Worm (Caenorhabditis elegans) whole organism, L1 larva: ENCODE data around the gene fbxb-107.

Experiments
- C16A3.4 ChIP-seq: fragments of 150-350 bp; optimal IDR thresholded peaks from 2 replicates; lab custom pipeline; 2014; ENCODE audit warnings: missing biosample characterization, missing genetic modification characterization
- C34B4.2 ChIP-seq: sonication (generic microtip); optimal IDR thresholded peaks from 2 replicates; lab custom pipeline; 2017; ENCODE audit warnings: mild to moderate bottlenecking, missing genetic modification characterization, missing compliant biosample characterization
- F16B12.6 ChIP-seq: fragments of 150-350 bp; optimal IDR thresholded peaks from 2 replicates; lab custom pipeline; 2014; ENCODE audit warnings: missing biosample characterization, missing genetic modification characterization
- Y116A8C.19 ChIP-seq: sonication (generic microtip); optimal IDR thresholded peaks from 2 replicates; lab custom pipeline; 2016; ENCODE audit warnings: missing compliant biosample characterization, missing genetic modification characterization, borderline replicate concordance
- alr-1 ChIP-seq: fragments of 200-800 bp; sonication (Bioruptor generic); optimal IDR thresholded peaks from 2 replicates; lab custom pipeline; 2018; ENCODE audit warnings: borderline replicate concordance, mild to moderate bottlenecking, missing genetic modification characterization, missing compliant biosample characterization
- ama-1 ChIP-seq: fragments of 150-350 bp; optimal IDR thresholded peaks from 2 replicates; lab custom pipeline; 2014
- ceh-63 ChIP-seq: fragments of 200-800 bp; sonication (Bioruptor generic); optimal IDR thresholded peaks from 2 replicates; lab custom pipeline; 2018; ENCODE audit warnings: mild to moderate bottlenecking, missing genetic modification characterization, missing compliant biosample characterization
- ceh-90 ChIP-seq: sonication (generic microtip); optimal IDR thresholded peaks from 2 replicates; lab custom pipeline; 2016; ENCODE audit warnings: missing genetic modification characterization, missing compliant biosample characterization
- ces-1 ChIP-seq: fragments of 150-350 bp; optimal IDR thresholded peaks from 2 replicates; lab custom pipeline; 2014; ENCODE audit warnings: missing biosample characterization, missing genetic modification reagents, missing genetic modification characterization
- efl-1 ChIP-seq, 4 experiments: fragments of 150-350 bp; optimal IDR thresholded peaks in 3 of 4; peaks in 1 of 4; 1 replicate in 1 of 4; 2 replicates in 3 of 4; lab custom pipeline; 2014; ENCODE audit warnings: missing biosample characterization in 2 of 4, missing genetic modification characterization in 2 of 4, missing genetic modification reagents in 2 of 4
- efl-3 ChIP-seq: fragments of 200-800 bp; sonication (Bioruptor generic); optimal IDR thresholded peaks from 2 replicates; lab custom pipeline; 2018; ENCODE audit warnings: mild to moderate bottlenecking, missing genetic modification characterization, missing compliant biosample characterization
- egl-13 ChIP-seq: sonication (generic microtip); optimal IDR thresholded peaks from 2 replicates; lab custom pipeline; 2016; ENCODE audit warnings: missing genotype, missing genetic modification reagents, missing genetic modification characterization, missing compliant biosample characterization
- fkh-8 ChIP-seq: sonication (generic microtip); optimal IDR thresholded peaks from 2 replicates; lab custom pipeline; 2016; ENCODE audit warnings: mild to moderate bottlenecking, missing genetic modification characterization, missing compliant biosample characterization
- fos-1 ChIP-seq: fragments of 150-350 bp; optimal IDR thresholded peaks from 2 replicates; lab custom pipeline; 2014; ENCODE audit warnings: missing biosample characterization, missing genetic modification characterization
- hlh-17 ChIP-seq: fragments of 200-800 bp; sonication (Bioruptor generic); optimal IDR thresholded peaks from 2 replicates; lab custom pipeline; 2018; ENCODE audit warnings: missing genetic modification characterization, mild to moderate bottlenecking, missing compliant biosample characterization, moderate library complexity, borderline replicate concordance
- hlh-4 ChIP-seq: sonication (generic microtip); optimal IDR thresholded peaks from 2 replicates; lab custom pipeline; 2016; ENCODE audit warnings: mild to moderate bottlenecking, missing genetic modification characterization, missing compliant biosample characterization
- hpl-2 ChIP-seq: fragments of 150-350 bp; optimal IDR thresholded peaks from 2 replicates; lab custom pipeline; 2014; ENCODE audit warnings: missing biosample characterization, missing genetic modification reagents, missing genetic modification characterization
- irx-1 ChIP-seq: sonication (generic microtip); optimal IDR thresholded peaks from 2 replicates; lab custom pipeline; 2016; ENCODE audit warnings: missing genetic modification characterization, missing compliant biosample characterization
- lin-15B ChIP-seq: fragments of 150-350 bp; sonication (generic microtip); optimal IDR thresholded peaks from 3 replicates; lab custom pipeline; 2014; ENCODE audit warnings: missing biosample characterization, missing genetic modification characterization
- lin-39 ChIP-seq: fragments of 150-350 bp; optimal IDR thresholded peaks from 2 replicates; lab custom pipeline; 2014; ENCODE audit warnings: missing biosample characterization, missing genetic modification reagents, missing genetic modification characterization
- lir-3 ChIP-seq: sonication (generic microtip); optimal IDR thresholded peaks from 2 replicates; lab custom pipeline; 2016; ENCODE audit warnings: mild to moderate bottlenecking, missing genetic modification characterization, moderate library complexity, missing compliant biosample characterization; ENCODE audit not compliant: poor library complexity
- lsy-2 ChIP-seq, 2 experiments: fragments of 150-350 bp; optimal IDR thresholded peaks; 2 replicates each; lab custom pipeline; 2014; ENCODE audit warnings: missing biosample characterization in 2 of 2, missing genetic modification characterization in 2 of 2
- mef-2 ChIP-seq: fragments of 150-350 bp; optimal IDR thresholded peaks from 2 replicates; lab custom pipeline; 2014; ENCODE audit warnings: missing biosample characterization, missing genetic modification characterization
- mep-1 ChIP-seq: fragments of 150-350 bp; optimal IDR thresholded peaks from 2 replicates; lab custom pipeline; 2014; ENCODE audit warnings: missing biosample characterization, missing genetic modification characterization
- nhr-19 ChIP-seq: fragments of 200-800 bp; sonication (Bioruptor generic); conservative IDR thresholded peaks from 2 replicates; pipeline ENCODE4 v1.3.6; 2022; ENCODE audit warnings: missing genetic modification characterization, missing compliant biosample characterization
- nhr-47 ChIP-seq: sonication (generic microtip); optimal IDR thresholded peaks from 2 replicates; lab custom pipeline; 2016; ENCODE audit warnings: mild to moderate bottlenecking, missing genetic modification characterization, moderate library complexity, missing compliant biosample characterization
- nhr-84 ChIP-seq: sonication (generic microtip); optimal IDR thresholded peaks from 2 replicates; lab custom pipeline; 2017; ENCODE audit warnings: missing biosample characterization, missing genetic modification characterization
- pqm-1 ChIP-seq: sonication (generic microtip); optimal IDR thresholded peaks from 3 replicates; lab custom pipeline; 2017; ENCODE audit warnings: missing biosample characterization, missing genetic modification characterization
- rnt-1 ChIP-seq: sonication (generic microtip); optimal IDR thresholded peaks from 2 replicates; lab custom pipeline; 2016; ENCODE audit warnings: mild to moderate bottlenecking, missing genetic modification characterization, moderate library complexity, missing compliant biosample characterization
- sup-37 ChIP-seq: fragments of 200-800 bp; sonication (Bioruptor generic); optimal IDR thresholded peaks from 2 replicates; lab custom pipeline; 2018; ENCODE audit warnings: mild to moderate bottlenecking, missing genetic modification characterization, missing compliant biosample characterization
- tbx-2 ChIP-seq: sonication (generic microtip); optimal IDR thresholded peaks from 2 replicates; lab custom pipeline; 2016; ENCODE audit warnings: missing genetic modification characterization, missing compliant biosample characterization
- unc-130 ChIP-seq: fragments of 150-350 bp; optimal IDR thresholded peaks from 2 replicates; lab custom pipeline; 2017; ENCODE audit warnings: missing biosample characterization, missing genetic modification characterization, inconsistent platforms
- unc-62 ChIP-seq: fragments of 150-350 bp; optimal IDR thresholded peaks from 2 replicates; lab custom pipeline; 2014; ENCODE audit warnings: missing biosample characterization, missing genetic modification reagents, missing genetic modification characterization
- unc-86 ChIP-seq: sonication (generic microtip); optimal IDR thresholded peaks from 2 replicates; lab custom pipeline; 2016; ENCODE audit warnings: missing genetic modification characterization, missing compliant biosample characterization
- xbp-1 ChIP-seq: sonication (generic microtip); optimal IDR thresholded peaks from 2 replicates; lab custom pipeline; 2016; ENCODE audit warnings: missing genetic modification characterization, missing compliant biosample characterization
- zag-1 ChIP-seq: fragments of 150-350 bp; optimal IDR thresholded peaks from 2 replicates; lab custom pipeline; 2014; ENCODE audit warnings: missing biosample characterization, missing genetic modification characterization
- ztf-4 ChIP-seq: fragments of 150-350 bp; optimal IDR thresholded peaks from 2 replicates; lab custom pipeline; 2014; ENCODE audit warnings: missing biosample characterization, missing genetic modification characterization

The fbxb-107 gene

DNA sequence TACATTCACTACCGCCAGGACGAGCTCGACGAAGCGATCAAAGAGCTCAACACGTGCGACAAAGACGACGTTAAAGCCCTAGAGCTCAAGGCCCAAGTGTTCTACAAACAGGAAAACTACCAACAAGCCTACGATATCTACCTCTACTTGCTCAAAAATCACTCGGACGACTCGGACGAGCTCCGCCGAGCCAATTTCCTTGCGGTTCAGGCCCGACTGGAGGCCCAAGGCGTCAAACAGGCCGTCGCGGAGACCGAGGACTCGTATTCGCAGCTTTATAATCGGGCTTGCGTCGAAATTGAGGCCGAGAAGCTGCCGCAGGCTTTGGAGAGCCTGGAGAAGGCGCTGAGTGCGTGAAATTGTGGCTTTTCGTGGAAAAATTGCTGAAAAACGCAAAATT lies 29.3 kb downstream of the fbxb-107 start:
- no peak for TF ChIP-seq efl-3 (GFP tag; lab: Kevin White, UChicago)
- no peak for TF ChIP-seq fos-1 (tag; lab: Kevin White, UChicago)
- TF ChIP-seq nhr-84 (tag; lab: Kevin White, UChicago): no peak
- no peak for TF ChIP-seq alr-1

DNA sequence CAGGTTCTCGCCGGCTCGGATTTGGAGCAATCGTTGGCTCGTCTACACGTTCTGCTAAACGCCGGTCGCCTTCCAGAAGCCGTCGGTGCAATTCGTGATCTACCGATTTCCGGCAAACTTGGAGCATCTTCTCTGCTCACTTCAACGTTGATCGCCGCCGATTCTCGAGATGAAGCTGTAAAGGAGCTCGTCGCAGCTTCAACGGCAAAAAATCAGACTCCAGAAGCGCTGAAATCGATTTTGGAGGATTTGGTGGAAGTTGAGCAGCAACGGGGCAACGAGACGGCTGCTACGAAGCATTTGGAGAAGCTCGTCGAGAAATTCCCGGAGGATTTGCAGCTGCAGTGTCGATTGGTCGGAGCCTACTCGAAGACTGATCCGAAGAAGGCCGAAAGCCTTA lies 33.1 kb downstream of the fbxb-107 start:
- TF ChIP-seq lin-39 (tag; lab: Kevin White, UChicago) (no peak), lin-15B (tag; lab: Kevin White, UChicago) (no peak), hlh-17 (GFP tag; lab: Kevin White, UChicago) (no peak), ama-1 (lab: Kevin White, UChicago) (no peak), unc-130 (no peak), pqm-1 (no peak), F16B12.6 (no peak), sup-37 (no peak), rnt-1 (tag; lab: Kevin White, UChicago) (no peak), mep-1 (tag; lab: Kevin White, UChicago) (no peak), nhr-19 (GFP tag; lab: Robert Waterston, UW) (no peak), tbx-2 (no peak), ztf-4 (tag; lab: Kevin White, UChicago) (no peak), C34B4.2 (no peak), Y116A8C.19 (tag; lab: Kevin White, UChicago) (no peak), ceh-63 (GFP tag; lab: Kevin White, UChicago) (no peak), unc-62 (no peak), unc-86 (tag; lab: Kevin White, UChicago) (no peak), nhr-47 (no peak), efl-3 (GFP tag; lab: Kevin White, UChicago) (no peak)

ce11 chrII:2795413-2795812 lies 36.8 kb downstream of the fbxb-107 start:
- TF ChIP-seq nhr-19 (GFP tag; lab: Robert Waterston, UW): no peak
- TF ChIP-seq C16A3.4 (tag; lab: Kevin White, UChicago): no peak
- no peak for TF ChIP-seq lir-3
- TF ChIP-seq rnt-1 (tag; lab: Kevin White, UChicago): no peak
- TF ChIP-seq lsy-2 (tag; optimal IDR thresholded peaks at IDR 0.05; lab: Kevin White, UChicago): no peak
- no peak for TF ChIP-seq hlh-4
- TF ChIP-seq xbp-1 (tag; lab: Kevin White, UChicago): no peak
- TF ChIP-seq ces-1: no peak
- TF ChIP-seq mef-2: no peak
- TF ChIP-seq pqm-1: no peak
- TF ChIP-seq zag-1: no peak

ce11 chrII:2796431-2796830 lies 37.9 kb downstream of the fbxb-107 start:
- TF ChIP-seq irx-1 (tag; lab: Kevin White, UChicago) (no peak), unc-130 (no peak), efl-1 (optimal IDR thresholded peaks at IDR 0.05; lab: Kevin White, UChicago) (no peak), efl-1 (GFP tag; optimal IDR thresholded peaks at IDR 0.05 in 1 of 2; lab: Kevin White, UChicago) (peak in 1 of 2 experiments; percentile 87)

DNA sequence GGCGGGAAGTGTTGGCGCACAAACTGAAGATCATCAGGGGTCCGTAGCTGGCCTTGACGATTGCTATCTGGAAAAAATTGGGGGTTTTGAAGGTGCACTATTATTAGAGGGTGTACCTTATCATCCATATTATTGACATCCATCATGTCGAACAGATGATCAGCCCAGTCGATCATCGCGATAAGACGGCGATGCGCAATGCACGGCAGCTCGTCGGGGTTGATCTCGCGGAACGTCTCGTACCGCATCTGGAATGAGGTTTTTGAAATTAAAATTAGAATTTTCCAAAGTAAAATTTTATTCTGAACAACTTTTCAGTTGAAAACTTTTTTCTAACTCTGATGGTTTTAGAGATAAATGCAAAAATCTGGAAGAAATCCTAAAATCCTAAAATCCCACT lies 39.4 kb downstream of the fbxb-107 start:
- TF ChIP-seq egl-13 (tag; lab: Kevin White, UChicago): no peak
- TF ChIP-seq ceh-90 (tag; lab: Kevin White, UChicago): no peak
- TF ChIP-seq efl-1 (optimal IDR thresholded peaks at IDR 0.05; lab: Kevin White, UChicago): no peak
- peak in 1 of 2 experiments; percentile 63 for TF ChIP-seq efl-1 (GFP tag; optimal IDR thresholded peaks at IDR 0.05 in 1 of 2; lab: Kevin White, UChicago)
- TF ChIP-seq hpl-2 (GFP tag; lab: Kevin White, UChicago): no peak
- TF ChIP-seq F16B12.6: no peak
- no peak for TF ChIP-seq nhr-47
- TF ChIP-seq fkh-8 (tag; lab: Kevin White, UChicago): no peak
